Fruit fly (Drosophila melanogaster): Measurements from ENCODE around the gene Eip74EF.

Gene Eip74EF

dm6 chr3L:17532898-17533700 is 86.0 kb downstream of the Eip74EF start:
- TF ChIP-seq CG17829 (tag; optimal IDR thresholded peaks at IDR 0.05), result peak; percentile 30
- no peak for TF ChIP-seq Oli (tag; optimal IDR thresholded peaks at IDR 0.05)
- no peak for TF ChIP-seq chif (GFP tag; optimal IDR thresholded peaks at IDR 0.05)
- 0 out of 2 replicates have a peak, but pooled peaks have one; percentile 40 for TF ChIP-seq CG8765 (GFP tag; IDR thresholded peaks at IDR 0.05)
- TF ChIP-seq Awh (GFP tag; IDR thresholded peaks at IDR 0.05), result 0 out of 2 replicates have a peak, but pooled peaks have one; percentile 35
- peak; percentile 74 for TF ChIP-seq vvl (GFP tag; IDR thresholded peaks at IDR 0.05)
- peak; percentile 48; the same call in 1 of the 2 replicates for TF ChIP-seq CG32532 (GFP tag; IDR thresholded peaks at IDR 0.05)
- TF ChIP-seq CG42726 (GFP tag; IDR thresholded peaks at IDR 0.05; ENCODE audit: partially characterized antibody), result peak; percentile 80
- TF ChIP-seq scrt (GFP tag; optimal IDR thresholded peaks at IDR 0.05), result peak; percentile 73
- 0 out of 2 replicates have a peak, but pooled peaks have one; percentile 52 for TF ChIP-seq aop (GFP tag; IDR thresholded peaks at IDR 0.05)
- TF ChIP-seq trh (GFP tag; optimal IDR thresholded peaks at IDR 0.05), result peak; percentile 48
- peak; percentile 96 for TF ChIP-seq mirr (GFP tag; optimal IDR thresholded peaks at IDR 0.05)
- peak; percentile 64 for TF ChIP-seq slbo (GFP tag; IDR thresholded peaks at IDR 0.05)
- TF ChIP-seq vnd (GFP tag; IDR thresholded peaks at IDR 0.05; ENCODE audit: partially characterized antibody), result 0 out of 3 replicates have a peak, but pooled peaks have one; percentile 11
- TF ChIP-seq CG31365 (tag; optimal IDR thresholded peaks at IDR 0.05), result no peak
- TF ChIP-seq CG1602 (GFP tag; optimal IDR thresholded peaks at IDR 0.05), result peak; percentile 36
- no peak for TF ChIP-seq Tbp (GFP tag; optimal IDR thresholded peaks at IDR 0.05)
- no peak for TF ChIP-seq gsb-n (tag; optimal IDR thresholded peaks at IDR 0.05)
- TF ChIP-seq kni (GFP tag; optimal IDR thresholded peaks at IDR 0.05), result no peak
- TF ChIP-seq CG2116 (GFP tag; optimal IDR thresholded peaks at IDR 0.05), result peak; percentile 13
- TF ChIP-seq bab2 (GFP tag; optimal IDR thresholded peaks at IDR 0.05), result peak; percentile 27
- peak; percentile 31 for TF ChIP-seq kay (GFP tag; optimal IDR thresholded peaks at IDR 0.05)
- no peak for TF ChIP-seq CG3163 (GFP tag; optimal IDR thresholded peaks at IDR 0.05)
- TF ChIP-seq CG15601 (tag; optimal IDR thresholded peaks at IDR 0.05), result peak; percentile 57
- no peak for TF ChIP-seq CG11504 (tag; optimal IDR thresholded peaks at IDR 0.05)
- no peak for TF ChIP-seq sim (GFP tag; IDR thresholded peaks at IDR 0.05)
- no peak for TF ChIP-seq Atf-2 (GFP tag; optimal IDR thresholded peaks at IDR 0.05)
- 0 out of 3 replicates have a peak, but pooled peaks have one; percentile 26 for TF ChIP-seq ken (GFP tag; IDR thresholded peaks at IDR 0.05)
- TF ChIP-seq ato (GFP tag; IDR thresholded peaks at IDR 0.05; ENCODE audit: partially characterized antibody), result 0 out of 2 replicates have a peak, but pooled peaks have one; percentile 13
- TF ChIP-seq stwl (tag; optimal IDR thresholded peaks at IDR 0.05), result peak; percentile 52
- TF ChIP-seq sqz (GFP tag; optimal IDR thresholded peaks at IDR 0.05), result peak; percentile 17
- TF ChIP-seq gfzf (GFP tag; optimal IDR thresholded peaks at IDR 0.05), result peak; percentile 77
- peak in 1 of 3 experiments; percentile 24 for TF ChIP-seq lola (GFP tag; optimal IDR thresholded peaks at IDR 0.05)
- peak; percentile 56; the same call in 1 of the 2 replicates for TF ChIP-seq Rfx (GFP tag; IDR thresholded peaks at IDR 0.05)
- no peak for TF ChIP-seq HLH54F (GFP tag; optimal IDR thresholded peaks at IDR 0.05)
- TF ChIP-seq Dip2 (GFP tag; IDR thresholded peaks at IDR 0.05), result no peak
- peak; percentile 73 for TF ChIP-seq CG15514 (GFP tag; optimal IDR thresholded peaks at IDR 0.05)
- TF ChIP-seq CG30403 (GFP tag; optimal IDR thresholded peaks at IDR 0.05), result peak; percentile 73
- TF ChIP-seq CG1233 (GFP tag; optimal IDR thresholded peaks at IDR 0.05), result peak; percentile 8
- TF ChIP-seq tap (tag; optimal IDR thresholded peaks at IDR 0.05), result peak; percentile 17
- TF ChIP-seq Bteb2 (GFP tag; optimal IDR thresholded peaks at IDR 0.05), result peak; percentile 2
- TF ChIP-seq Hsf (GFP tag; optimal IDR thresholded peaks at IDR 0.05), result peak; percentile 58
- TF ChIP-seq Sox102F (GFP tag; optimal IDR thresholded peaks at IDR 0.05), result peak; percentile 33
- TF ChIP-seq CrebB (tag; optimal IDR thresholded peaks at IDR 0.05), result peak; percentile 69
- TF ChIP-seq CG10654 (GFP tag; optimal IDR thresholded peaks at IDR 0.05), result peak; percentile 2
- TF ChIP-seq CG9437 (GFP tag; optimal IDR thresholded peaks at IDR 0.05), result no peak
- peak; percentile 73 for TF ChIP-seq CG10543 (GFP tag; optimal IDR thresholded peaks at IDR 0.05)
- no peak for TF ChIP-seq zen (tag; optimal IDR thresholded peaks at IDR 0.05)
